Worm (Caenorhabditis elegans): ENCODE results near the gene T23G7.3.

The T23G7.3 gene

DNA sequence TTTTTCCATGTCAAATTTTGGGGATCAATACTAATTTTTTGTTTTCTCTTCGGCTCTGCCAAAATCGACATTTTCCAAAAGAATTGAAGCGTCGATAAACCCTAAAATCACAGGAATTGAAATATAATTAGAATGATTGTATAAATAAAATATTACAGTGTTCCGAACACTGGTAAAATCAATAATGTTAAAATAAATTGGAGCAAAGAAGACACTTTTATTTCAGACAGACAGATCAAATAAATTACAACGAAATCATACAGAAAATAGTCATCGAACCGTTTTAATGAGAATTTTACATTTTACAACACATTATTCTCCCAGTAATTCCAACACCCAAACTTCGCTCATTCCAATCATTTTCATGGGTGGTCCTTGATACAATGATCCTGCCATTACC lies at the start of gene T23G7.3:
Gene T23G7.3 (minus strand): TSS at position 101 of the 400 bp plus-strand sequence.
- no peak for TF ChIP-seq ztf-29 (GFP tag; IDR thresholded peaks at IDR 0.05)
- no peak for TF ChIP-seq tab-1 (GFP tag; IDR thresholded peaks at IDR 0.05)
- no peak for TF ChIP-seq klf-2 (GFP tag; conservative IDR thresholded peaks at IDR 0.05)
- TF ChIP-seq cog-1 (tag; optimal IDR thresholded peaks at IDR 0.05) = no peak
- no peak for TF ChIP-seq ztf-23 (GFP tag; IDR thresholded peaks at IDR 0.05)
- no peak for TF ChIP-seq med-1 (GFP tag; optimal IDR thresholded peaks at IDR 0.05; ENCODE audit: insufficient read depth)
- TF ChIP-seq ref-1 (GFP tag; conservative IDR thresholded peaks at IDR 0.05) = no peak
- no peak for TF ChIP-seq T22C8.4 (GFP tag; IDR thresholded peaks at IDR 0.05)
- no peak for TF ChIP-seq flt-1 (GFP tag; IDR thresholded peaks at IDR 0.05)

DNA sequence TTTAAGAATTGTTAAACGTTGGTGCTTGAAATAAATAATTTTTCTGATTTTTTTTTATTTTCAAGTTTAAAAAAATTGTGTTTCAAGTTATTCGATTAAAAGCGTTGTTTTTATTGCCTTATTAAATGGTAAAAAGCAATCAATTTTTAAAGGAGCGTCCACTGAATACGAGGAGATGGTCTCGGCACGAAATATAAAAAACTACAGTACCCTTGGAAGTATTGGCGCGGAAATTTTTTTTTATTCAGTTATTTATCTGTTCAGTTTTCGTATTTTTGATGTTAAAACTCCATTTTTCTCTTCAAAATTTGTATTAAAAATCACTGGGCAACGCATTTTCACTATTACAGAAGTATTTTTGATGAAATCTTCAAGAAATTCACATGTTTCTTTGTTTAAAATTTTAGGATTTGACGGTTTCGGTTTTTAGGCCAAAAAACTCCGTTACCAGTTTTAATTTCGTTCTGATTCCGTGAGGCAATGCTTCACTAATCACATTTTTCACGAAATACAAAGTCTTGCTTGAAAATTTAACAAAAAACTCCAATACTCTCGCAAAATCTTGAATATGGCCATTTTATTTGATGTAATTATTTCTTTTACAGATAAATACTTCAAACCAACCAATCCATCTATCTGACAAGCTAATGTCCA lies 45.6 kb upstream of the T23G7.3 start, which contains the start of gene znfx-1:
Gene znfx-1 (plus strand): TSS at position 604 of the 654 bp plus-strand sequence.
- no peak for TF ChIP-seq T22C8.4 (GFP tag; IDR thresholded peaks at IDR 0.05)
- no peak for TF ChIP-seq tab-1 (GFP tag; IDR thresholded peaks at IDR 0.05)
- no peak for TF ChIP-seq ref-1 (GFP tag; conservative IDR thresholded peaks at IDR 0.05)
- no peak for TF ChIP-seq klf-2 (GFP tag; conservative IDR thresholded peaks at IDR 0.05)
- TF ChIP-seq med-1 (GFP tag; optimal IDR thresholded peaks at IDR 0.05; ENCODE audit: insufficient read depth) = no peak
- no peak for TF ChIP-seq cog-1 (tag; optimal IDR thresholded peaks at IDR 0.05)
- no peak for TF ChIP-seq flt-1 (GFP tag; IDR thresholded peaks at IDR 0.05)
- no peak for TF ChIP-seq ztf-23 (GFP tag; IDR thresholded peaks at IDR 0.05)
- TF ChIP-seq ztf-29 (GFP tag; IDR thresholded peaks at IDR 0.05) = no peak

DNA sequence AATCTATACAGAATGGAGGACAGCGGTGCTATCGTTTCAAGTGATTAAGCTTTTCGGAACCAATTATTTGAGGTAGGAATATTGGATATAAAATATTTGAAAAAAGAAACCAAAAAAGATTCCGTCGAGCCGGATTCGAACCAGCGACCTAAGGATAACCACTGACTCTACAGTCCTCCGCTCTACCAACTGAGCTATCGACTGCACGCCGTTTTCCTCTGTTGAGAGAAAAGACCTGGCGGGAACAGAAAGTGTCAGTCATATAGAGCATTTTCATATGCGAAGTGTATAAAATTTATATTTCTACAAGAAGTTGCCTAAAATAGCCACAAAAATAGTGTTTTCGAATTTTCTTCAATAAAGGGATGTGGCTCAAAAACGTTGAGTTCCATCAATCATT lies 44.1 kb upstream of the T23G7.3 start:
- TF ChIP-seq flt-1 (GFP tag; IDR thresholded peaks at IDR 0.05) (no peak), med-1 (GFP tag; optimal IDR thresholded peaks at IDR 0.05; ENCODE audit: insufficient read depth) (no peak), cog-1 (tag; optimal IDR thresholded peaks at IDR 0.05) (no peak), tab-1 (GFP tag; IDR thresholded peaks at IDR 0.05) (no peak)

DNA sequence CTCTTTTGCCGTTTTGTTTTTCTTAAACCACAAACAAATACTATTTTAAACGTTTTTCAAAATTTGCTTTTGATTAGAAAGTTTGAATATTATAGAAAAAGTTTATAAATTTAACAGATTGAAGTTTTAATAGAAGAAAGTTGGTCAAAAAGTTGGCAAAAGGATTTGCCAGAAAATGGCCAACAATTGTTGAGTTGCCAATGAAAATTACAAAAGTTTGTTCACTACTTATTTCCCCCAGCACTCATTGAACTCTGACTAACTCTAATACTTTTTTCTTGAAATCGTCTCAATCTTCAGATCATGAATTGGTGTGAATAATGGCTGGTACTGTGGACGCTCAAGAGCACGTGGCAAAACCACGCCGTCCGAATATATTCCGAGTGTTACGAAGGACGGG lies 42.4 kb upstream of the T23G7.3 start, which contains the start of gene ZK1067.4:
Gene ZK1067.4 (plus strand): TSS at position 301 of the 400 bp plus-strand sequence.
- TF ChIP-seq ztf-23 (GFP tag; IDR thresholded peaks at IDR 0.05) = no peak
- no peak for TF ChIP-seq ztf-29 (GFP tag; IDR thresholded peaks at IDR 0.05)
- TF ChIP-seq ref-1 (GFP tag; conservative IDR thresholded peaks at IDR 0.05) = no peak
- no peak for TF ChIP-seq med-1 (GFP tag; optimal IDR thresholded peaks at IDR 0.05; ENCODE audit: insufficient read depth)
- TF ChIP-seq flt-1 (GFP tag; IDR thresholded peaks at IDR 0.05) = no peak
- no peak for TF ChIP-seq T22C8.4 (GFP tag; IDR thresholded peaks at IDR 0.05)
- TF ChIP-seq klf-2 (GFP tag; conservative IDR thresholded peaks at IDR 0.05) = no peak
- no peak for TF ChIP-seq cog-1 (tag; optimal IDR thresholded peaks at IDR 0.05)
- no peak for TF ChIP-seq tab-1 (GFP tag; IDR thresholded peaks at IDR 0.05)

DNA sequence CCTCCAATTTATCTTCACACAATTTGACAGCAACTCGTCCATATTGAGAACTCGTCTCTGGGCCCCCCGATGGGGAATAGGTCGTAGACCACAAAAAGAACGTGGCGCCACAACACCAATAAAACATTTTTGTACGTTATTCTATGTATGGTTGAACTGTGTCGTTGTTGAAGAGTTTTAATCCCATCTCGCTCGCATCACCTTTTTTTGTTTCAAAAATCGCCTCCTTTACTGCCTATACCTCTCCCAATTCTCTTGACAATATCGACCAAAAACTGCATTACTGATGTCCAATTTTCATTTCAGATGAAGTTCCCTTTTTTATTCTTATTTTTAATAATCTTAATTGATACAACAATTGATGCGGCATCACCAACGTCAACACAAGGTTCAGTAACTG lies 29.6 kb upstream of the T23G7.3 start, which contains the start of gene let-23:
Gene let-23 (plus strand): TSS at position 301 of the 400 bp plus-strand sequence.
- no peak for TF ChIP-seq ztf-29 (GFP tag; IDR thresholded peaks at IDR 0.05)
- TF ChIP-seq ref-1 (GFP tag; conservative IDR thresholded peaks at IDR 0.05) = no peak
- TF ChIP-seq klf-2 (GFP tag; conservative IDR thresholded peaks at IDR 0.05) = no peak

DNA sequence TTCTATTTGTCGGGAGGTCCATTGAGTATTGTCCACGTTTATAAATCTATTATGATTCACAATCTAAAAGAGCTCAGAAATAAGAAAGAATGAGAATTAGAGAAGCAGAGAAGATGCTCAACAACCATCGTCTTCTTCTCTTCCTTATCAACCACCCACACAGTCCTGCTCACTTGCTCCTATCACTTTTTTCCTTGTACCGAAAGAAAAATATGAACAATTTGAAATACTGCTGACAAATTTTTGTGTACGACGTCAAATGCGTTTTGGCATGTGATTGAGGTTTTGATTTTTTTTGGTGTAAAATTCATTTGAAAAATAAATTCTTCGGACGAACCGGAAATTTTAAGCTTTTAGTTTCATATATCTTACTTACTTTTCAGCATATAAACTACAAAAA lies 28.7 kb upstream of the T23G7.3 start:
- TF ChIP-seq cog-1 (tag; optimal IDR thresholded peaks at IDR 0.05) = no peak
- TF ChIP-seq med-1 (GFP tag; optimal IDR thresholded peaks at IDR 0.05; ENCODE audit: insufficient read depth) = no peak
- no peak for TF ChIP-seq klf-2 (GFP tag; conservative IDR thresholded peaks at IDR 0.05)

DNA sequence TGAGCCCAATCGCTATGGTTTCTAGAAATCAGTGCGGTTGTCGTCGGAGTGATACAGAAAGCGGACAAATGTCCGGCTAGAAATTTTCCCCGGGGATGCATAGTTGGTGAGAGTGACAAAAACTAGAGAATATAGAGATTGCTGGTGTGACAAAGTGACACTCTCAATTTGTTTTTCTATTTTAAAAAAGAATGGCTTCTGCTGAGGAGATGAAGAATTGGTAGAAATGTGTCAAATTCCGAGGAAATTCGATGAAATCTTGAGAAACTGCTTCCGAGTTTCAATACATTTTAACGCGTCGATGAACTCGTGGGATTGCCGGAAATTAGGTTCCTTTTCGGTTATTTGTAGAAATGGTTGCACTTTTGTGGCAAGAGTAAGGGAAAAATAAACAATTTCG lies 26.6 kb upstream of the T23G7.3 start, which contains the start of gene twk-4:
Gene twk-4 (minus strand): TSS at position 101 of the 400 bp plus-strand sequence.
- TF ChIP-seq klf-2 (GFP tag; conservative IDR thresholded peaks at IDR 0.05) (no peak), T22C8.4 (GFP tag; IDR thresholded peaks at IDR 0.05) (no peak), med-1 (GFP tag; optimal IDR thresholded peaks at IDR 0.05; ENCODE audit: insufficient read depth) (no peak), cog-1 (tag; optimal IDR thresholded peaks at IDR 0.05) (no peak), tab-1 (GFP tag; IDR thresholded peaks at IDR 0.05) (no peak), ztf-23 (GFP tag; IDR thresholded peaks at IDR 0.05) (no peak), ref-1 (GFP tag; conservative IDR thresholded peaks at IDR 0.05) (no peak)

DNA sequence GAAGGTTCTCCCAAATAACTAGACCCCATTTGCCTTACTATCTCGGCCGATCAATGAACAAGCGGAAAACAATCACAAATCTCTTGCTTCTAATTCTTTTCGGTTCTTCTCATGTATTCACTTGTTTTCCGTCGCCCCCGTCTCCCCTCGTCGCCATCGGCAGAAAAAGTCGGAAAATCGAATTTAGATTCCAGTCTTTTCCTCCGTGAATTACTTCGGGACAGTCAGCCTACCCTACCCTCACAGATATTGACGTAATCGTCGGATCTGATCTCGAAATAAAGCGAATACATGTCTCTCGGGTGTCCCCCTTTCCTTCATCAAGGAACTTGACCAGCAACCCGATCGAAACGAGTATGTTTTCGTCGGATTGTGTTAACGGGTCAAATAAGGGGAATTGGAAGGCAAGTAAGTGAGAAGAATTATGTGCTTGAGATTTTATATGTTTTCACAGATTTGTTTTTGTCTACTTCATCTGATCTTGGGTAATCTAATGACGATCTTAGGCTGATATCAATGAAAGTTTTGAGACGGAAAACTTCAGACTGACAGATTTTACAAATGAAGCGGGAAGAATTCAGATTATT lies 23.0 kb upstream of the T23G7.3 start:
- no peak for TF ChIP-seq ztf-29 (GFP tag; IDR thresholded peaks at IDR 0.05)

DNA sequence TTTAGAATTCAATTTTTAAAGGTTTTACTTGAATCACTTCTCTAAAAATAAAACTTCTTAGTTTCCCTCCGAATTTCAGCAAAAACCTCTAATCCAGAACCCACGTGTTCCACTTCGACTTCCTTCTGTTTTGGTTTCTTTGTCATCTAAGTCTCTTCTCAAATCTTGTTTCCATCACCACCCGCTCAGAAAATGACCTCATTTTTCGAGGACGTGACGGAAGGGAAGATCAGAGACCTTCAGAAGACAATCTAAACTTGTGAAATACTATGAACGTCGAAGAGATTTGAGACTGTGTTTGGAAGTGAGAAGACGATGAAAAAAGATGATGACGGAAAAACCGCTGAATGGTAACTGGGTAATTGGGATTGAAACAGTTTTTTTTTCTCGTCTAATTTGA lies 22.0 kb upstream of the T23G7.3 start:
- TF ChIP-seq T22C8.4 (GFP tag; IDR thresholded peaks at IDR 0.05) (no peak), cog-1 (tag; optimal IDR thresholded peaks at IDR 0.05) (no peak), ref-1 (GFP tag; conservative IDR thresholded peaks at IDR 0.05) (no peak), ztf-29 (GFP tag; IDR thresholded peaks at IDR 0.05) (no peak), ztf-23 (GFP tag; IDR thresholded peaks at IDR 0.05) (no peak), flt-1 (GFP tag; IDR thresholded peaks at IDR 0.05) (no peak), med-1 (GFP tag; optimal IDR thresholded peaks at IDR 0.05; ENCODE audit: insufficient read depth) (no peak), tab-1 (GFP tag; IDR thresholded peaks at IDR 0.05) (no peak), klf-2 (GFP tag; conservative IDR thresholded peaks at IDR 0.05) (no peak)

DNA sequence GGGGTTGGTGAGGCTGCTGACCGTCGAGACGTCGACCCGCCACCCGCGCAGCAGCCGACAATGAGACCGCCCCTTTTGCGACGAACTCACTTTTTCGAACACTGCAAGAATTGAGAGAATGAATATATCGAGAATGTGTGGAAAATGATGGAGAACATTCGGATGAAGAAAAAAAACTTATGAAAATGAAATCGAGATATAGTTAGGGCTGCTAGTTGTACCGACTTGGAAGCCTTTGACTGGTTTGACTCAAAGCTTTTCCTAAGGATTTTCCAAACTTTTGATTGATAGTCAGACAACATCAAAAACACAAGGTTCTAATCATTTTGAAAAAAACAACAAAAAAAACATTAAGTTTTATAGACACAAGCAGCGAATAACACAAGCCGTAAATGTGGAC lies 20.8 kb upstream of the T23G7.3 start, which contains the start of gene sym-2:
Gene sym-2 (minus strand): TSS at position 101 of the 400 bp plus-strand sequence.
- TF ChIP-seq cog-1 (tag; optimal IDR thresholded peaks at IDR 0.05) = no peak
- TF ChIP-seq ref-1 (GFP tag; conservative IDR thresholded peaks at IDR 0.05) = no peak
- no peak for TF ChIP-seq med-1 (GFP tag; optimal IDR thresholded peaks at IDR 0.05; ENCODE audit: insufficient read depth)
- no peak for TF ChIP-seq flt-1 (GFP tag; IDR thresholded peaks at IDR 0.05)
- TF ChIP-seq T22C8.4 (GFP tag; IDR thresholded peaks at IDR 0.05) = no peak
- no peak for TF ChIP-seq ztf-23 (GFP tag; IDR thresholded peaks at IDR 0.05)
- TF ChIP-seq klf-2 (GFP tag; conservative IDR thresholded peaks at IDR 0.05) = no peak
- no peak for TF ChIP-seq tab-1 (GFP tag; IDR thresholded peaks at IDR 0.05)
- no peak for TF ChIP-seq ztf-29 (GFP tag; IDR thresholded peaks at IDR 0.05)
